Fruit fly (Drosophila melanogaster): Measurements from ENCODE around the gene RpS2.

RpS2 gene

DNA sequence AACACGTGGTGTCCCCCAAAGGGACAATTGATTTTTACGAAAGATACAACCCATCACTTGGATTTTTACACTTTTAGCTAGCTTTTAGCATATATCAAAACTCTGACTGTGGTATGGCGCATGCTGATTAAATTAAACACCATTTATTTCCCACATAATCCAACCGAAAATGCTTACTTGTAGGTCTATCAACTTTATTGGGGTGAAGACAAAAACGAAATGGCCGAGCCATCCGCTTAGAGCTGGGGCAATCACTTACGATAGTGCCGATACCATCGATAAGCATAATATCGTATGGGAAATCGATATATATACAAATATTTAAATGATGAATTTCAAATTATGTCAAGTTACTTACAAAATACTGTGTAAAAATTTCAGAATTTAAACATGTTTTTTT is at the start of gene RpS2:
RpS2 (minus strand) TSS at position 257 of the 400 bp plus-strand sequence.
- TF ChIP-seq CG7101 (tag; optimal IDR thresholded peaks at IDR 0.05), result peak; percentile 74
- TF ChIP-seq pad (GFP tag; optimal IDR thresholded peaks at IDR 0.05), result peak; percentile 35
- peak; percentile 6 for TF ChIP-seq CG7045 (GFP tag; optimal IDR thresholded peaks at IDR 0.05)
- peak; percentile 32 for TF ChIP-seq tj (GFP tag; optimal IDR thresholded peaks at IDR 0.05)
- TF ChIP-seq CG11617 (GFP tag; optimal IDR thresholded peaks at IDR 0.05), result peak; percentile 69
- no peak for TF ChIP-seq ovo (GFP tag; optimal IDR thresholded peaks at IDR 0.05)
- TF ChIP-seq CG12768 (GFP tag; optimal IDR thresholded peaks at IDR 0.05), result peak; percentile 28
- peak; percentile 68 for TF ChIP-seq bab1 (GFP tag; optimal IDR thresholded peaks at IDR 0.05)
- TF ChIP-seq CG14711 (tag; optimal IDR thresholded peaks at IDR 0.05), result peak; percentile 65
- no peak for TF ChIP-seq cnc (optimal IDR thresholded peaks at IDR 0.05)
- peak; percentile 67 for TF ChIP-seq CG33017 (tag; optimal IDR thresholded peaks at IDR 0.05)
- TF ChIP-seq cic (GFP tag; optimal IDR thresholded peaks at IDR 0.05), result no peak
- no peak for TF ChIP-seq toe (GFP tag; optimal IDR thresholded peaks at IDR 0.05)
- TF ChIP-seq CG5204 (GFP tag; optimal IDR thresholded peaks at IDR 0.05), result no peak
- TF ChIP-seq Clk (GFP tag; optimal IDR thresholded peaks at IDR 0.05), result no peak
- TF ChIP-seq Hr96 (GFP tag; optimal IDR thresholded peaks at IDR 0.05), result peak; percentile 69
- TF ChIP-seq kay (GFP tag; ENCODE audit: borderline replicate concordance), result no peak
- peak; percentile 97 for TF ChIP-seq Mnt (GFP tag; optimal IDR thresholded peaks at IDR 0.05)
- TF ChIP-seq Crg-1 (GFP tag; optimal IDR thresholded peaks at IDR 0.05), result peak; percentile 79
- TF ChIP-seq CG1620 (GFP tag; optimal IDR thresholded peaks at IDR 0.05), result peak; percentile 49

DNA sequence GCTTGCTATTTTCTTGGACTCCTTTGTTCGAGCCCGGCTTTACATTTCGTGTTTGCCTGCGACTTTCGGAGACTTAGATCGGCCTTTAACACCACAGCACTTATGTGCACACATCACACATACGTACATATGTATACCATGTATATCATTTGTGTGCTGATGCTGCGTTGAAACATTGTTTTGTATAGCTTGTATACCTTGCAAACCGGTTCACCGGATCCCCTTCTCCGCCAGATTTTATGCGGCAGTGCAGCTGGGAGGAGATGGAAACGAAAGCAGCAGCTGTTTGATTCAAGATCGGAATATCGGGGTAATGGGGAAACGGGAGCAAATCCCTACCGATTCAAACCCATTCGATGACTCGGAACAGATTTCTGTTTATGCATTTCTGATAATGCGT is 48.7 kb upstream of the RpS2 start:
- no peak for TF ChIP-seq CG33017 (tag; optimal IDR thresholded peaks at IDR 0.05)
- TF ChIP-seq Crg-1 (GFP tag; optimal IDR thresholded peaks at IDR 0.05), result no peak
- TF ChIP-seq kay (GFP tag; ENCODE audit: borderline replicate concordance), result no peak
- no peak for TF ChIP-seq CG1620 (GFP tag; optimal IDR thresholded peaks at IDR 0.05)
- no peak for TF ChIP-seq CG12768 (GFP tag; optimal IDR thresholded peaks at IDR 0.05)
- no peak for TF ChIP-seq ovo (GFP tag; optimal IDR thresholded peaks at IDR 0.05)
- TF ChIP-seq toe (GFP tag; optimal IDR thresholded peaks at IDR 0.05), result no peak
- TF ChIP-seq cic (GFP tag; optimal IDR thresholded peaks at IDR 0.05), result no peak
- no peak for TF ChIP-seq CG11617 (GFP tag; optimal IDR thresholded peaks at IDR 0.05)
- TF ChIP-seq CG5204 (GFP tag; optimal IDR thresholded peaks at IDR 0.05), result no peak
- TF ChIP-seq CG14711 (tag; optimal IDR thresholded peaks at IDR 0.05), result no peak
- no peak for TF ChIP-seq Mnt (GFP tag; optimal IDR thresholded peaks at IDR 0.05)
- no peak for TF ChIP-seq tj (GFP tag; optimal IDR thresholded peaks at IDR 0.05)
- no peak for TF ChIP-seq CG7045 (GFP tag; optimal IDR thresholded peaks at IDR 0.05)
- TF ChIP-seq pad (GFP tag; optimal IDR thresholded peaks at IDR 0.05), result no peak
- no peak for TF ChIP-seq bab1 (GFP tag; optimal IDR thresholded peaks at IDR 0.05)
- no peak for TF ChIP-seq CG7101 (tag; optimal IDR thresholded peaks at IDR 0.05)

DNA sequence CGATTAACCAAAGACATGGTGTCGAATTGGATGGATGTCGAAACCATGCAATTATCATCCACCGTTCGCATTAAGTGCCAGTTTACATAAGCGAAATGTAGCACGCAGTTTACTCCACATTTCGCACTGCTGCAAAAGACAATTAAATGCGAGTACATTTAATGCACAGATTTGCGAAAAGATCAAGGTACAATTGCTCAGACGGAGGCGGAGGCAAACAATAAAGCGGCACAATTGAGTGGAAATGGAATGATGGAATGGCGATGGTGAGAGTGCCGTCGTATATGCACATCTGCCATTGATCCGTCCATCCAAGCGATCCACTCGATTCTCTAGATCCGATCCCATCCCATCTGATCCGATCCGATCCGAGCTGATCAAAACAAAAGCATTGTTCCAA is 47.7 kb upstream of the RpS2 start:
- no peak for TF ChIP-seq CG7045 (GFP tag; optimal IDR thresholded peaks at IDR 0.05)
- no peak for TF ChIP-seq tj (GFP tag; optimal IDR thresholded peaks at IDR 0.05)
- TF ChIP-seq Hr96 (GFP tag; optimal IDR thresholded peaks at IDR 0.05), result no peak
- no peak for TF ChIP-seq Clk (GFP tag; optimal IDR thresholded peaks at IDR 0.05)
- TF ChIP-seq ovo (GFP tag; optimal IDR thresholded peaks at IDR 0.05), result no peak
- no peak for TF ChIP-seq toe (GFP tag; optimal IDR thresholded peaks at IDR 0.05)
- TF ChIP-seq CG12768 (GFP tag; optimal IDR thresholded peaks at IDR 0.05), result no peak
- no peak for TF ChIP-seq CG5204 (GFP tag; optimal IDR thresholded peaks at IDR 0.05)
- TF ChIP-seq bab1 (GFP tag; optimal IDR thresholded peaks at IDR 0.05), result no peak
- TF ChIP-seq cic (GFP tag; optimal IDR thresholded peaks at IDR 0.05), result no peak
- no peak for TF ChIP-seq Mnt (GFP tag; optimal IDR thresholded peaks at IDR 0.05)
- no peak for TF ChIP-seq CG7101 (tag; optimal IDR thresholded peaks at IDR 0.05)
- no peak for TF ChIP-seq Crg-1 (GFP tag; optimal IDR thresholded peaks at IDR 0.05)
- TF ChIP-seq CG1620 (GFP tag; optimal IDR thresholded peaks at IDR 0.05), result no peak
- no peak for TF ChIP-seq pad (GFP tag; optimal IDR thresholded peaks at IDR 0.05)
- no peak for TF ChIP-seq cnc (optimal IDR thresholded peaks at IDR 0.05)
- no peak for TF ChIP-seq CG33017 (tag; optimal IDR thresholded peaks at IDR 0.05)
- TF ChIP-seq kay (GFP tag; ENCODE audit: borderline replicate concordance), result no peak
- no peak for TF ChIP-seq CG14711 (tag; optimal IDR thresholded peaks at IDR 0.05)
- no peak for TF ChIP-seq CG11617 (GFP tag; optimal IDR thresholded peaks at IDR 0.05)

DNA sequence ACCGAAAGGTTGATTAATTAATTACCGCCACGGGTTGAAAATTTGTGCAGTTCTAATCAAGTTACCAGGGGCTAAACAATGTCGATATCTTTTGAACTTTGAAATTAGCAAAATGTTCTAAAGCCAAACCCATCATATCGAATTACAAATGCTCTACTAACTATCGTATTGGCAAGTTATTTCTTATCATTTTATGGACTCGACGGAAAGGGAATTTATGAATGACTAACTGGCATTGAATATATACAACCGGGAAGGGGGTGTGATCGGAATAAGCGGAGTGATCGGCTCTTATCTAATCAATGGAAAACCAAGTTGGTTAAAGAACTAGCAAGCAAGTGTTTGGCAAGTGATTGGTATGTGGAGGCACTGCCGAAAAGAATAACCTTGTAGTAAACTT is 46.2 kb upstream of the RpS2 start:
- TF ChIP-seq kay (GFP tag; ENCODE audit: borderline replicate concordance), result no peak
- TF ChIP-seq CG7101 (tag; optimal IDR thresholded peaks at IDR 0.05), result peak; percentile 64
- TF ChIP-seq CG14711 (tag; optimal IDR thresholded peaks at IDR 0.05), result no peak
- TF ChIP-seq pad (GFP tag; optimal IDR thresholded peaks at IDR 0.05), result no peak
- TF ChIP-seq CG7045 (GFP tag; optimal IDR thresholded peaks at IDR 0.05), result peak; percentile 6
- TF ChIP-seq cic (GFP tag; optimal IDR thresholded peaks at IDR 0.05), result peak; percentile 97
- no peak for TF ChIP-seq CG1620 (GFP tag; optimal IDR thresholded peaks at IDR 0.05)
- no peak for TF ChIP-seq toe (GFP tag; optimal IDR thresholded peaks at IDR 0.05)
- peak; percentile 16 for TF ChIP-seq Crg-1 (GFP tag; optimal IDR thresholded peaks at IDR 0.05)
- no peak for TF ChIP-seq Hr96 (GFP tag; optimal IDR thresholded peaks at IDR 0.05)
- peak; percentile 61 for TF ChIP-seq CG33017 (tag; optimal IDR thresholded peaks at IDR 0.05)
- peak; percentile 25 for TF ChIP-seq CG11617 (GFP tag; optimal IDR thresholded peaks at IDR 0.05)
- TF ChIP-seq ovo (GFP tag; optimal IDR thresholded peaks at IDR 0.05), result no peak
- TF ChIP-seq Clk (GFP tag; optimal IDR thresholded peaks at IDR 0.05), result no peak
- TF ChIP-seq CG5204 (GFP tag; optimal IDR thresholded peaks at IDR 0.05), result no peak
- TF ChIP-seq Mnt (GFP tag; optimal IDR thresholded peaks at IDR 0.05), result peak; percentile 25
- TF ChIP-seq bab1 (GFP tag; optimal IDR thresholded peaks at IDR 0.05), result no peak
- peak; percentile 53 for TF ChIP-seq CG12768 (GFP tag; optimal IDR thresholded peaks at IDR 0.05)
- no peak for TF ChIP-seq cnc (optimal IDR thresholded peaks at IDR 0.05)

DNA sequence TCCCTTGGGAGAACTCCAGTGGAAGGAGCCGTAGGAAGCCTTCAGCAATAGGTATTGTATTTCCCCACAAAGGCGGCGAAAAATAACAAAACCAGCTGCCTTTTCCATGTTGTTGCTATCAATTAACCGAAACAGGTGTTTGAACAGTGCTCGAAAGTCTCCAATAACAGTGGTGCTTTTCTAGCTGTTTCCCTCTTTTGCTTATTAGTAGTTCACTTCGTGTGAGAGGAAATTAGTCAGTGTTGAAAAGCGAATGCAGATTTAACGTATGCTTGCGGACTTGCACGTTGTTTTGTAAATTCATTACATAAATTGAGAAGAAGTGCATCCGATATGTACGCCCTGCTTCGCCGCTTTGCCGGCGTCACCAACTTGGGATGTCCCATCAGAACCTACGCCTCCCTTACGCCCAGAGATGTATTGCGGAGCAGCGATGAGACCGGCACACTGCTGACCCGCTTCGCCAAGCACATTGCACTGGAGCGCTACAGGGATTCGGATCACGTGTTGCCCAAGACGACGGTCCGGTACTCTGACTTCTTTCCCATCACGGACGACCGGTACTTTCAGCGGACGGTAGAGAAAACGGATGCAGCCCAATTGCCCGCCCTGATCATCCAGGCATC is 41.4 kb upstream of the RpS2 start, which contains the start of the genes Datp and CG4619:
Datp (minus strand) TSS at position 160 of the 626 bp plus-strand sequence.
CG4619 (plus strand) TSS at position 233 of the 626 bp plus-strand sequence.
- TF ChIP-seq cic (GFP tag; optimal IDR thresholded peaks at IDR 0.05) (peak; percentile 39), pad (GFP tag; optimal IDR thresholded peaks at IDR 0.05) (peak; percentile 77), CG12768 (GFP tag; optimal IDR thresholded peaks at IDR 0.05) (peak; percentile 64), cnc (optimal IDR thresholded peaks at IDR 0.05) (no peak), toe (GFP tag; optimal IDR thresholded peaks at IDR 0.05) (peak; percentile 59), CG7045 (GFP tag; optimal IDR thresholded peaks at IDR 0.05) (peak; percentile 13), Crg-1 (GFP tag; optimal IDR thresholded peaks at IDR 0.05) (peak; percentile 84), Mnt (GFP tag; optimal IDR thresholded peaks at IDR 0.05) (peak; percentile 84), kay (GFP tag; ENCODE audit: borderline replicate concordance) (no peak), tj (GFP tag; optimal IDR thresholded peaks at IDR 0.05) (no peak), ovo (GFP tag; optimal IDR thresholded peaks at IDR 0.05) (peak; percentile 39), Hr96 (GFP tag; optimal IDR thresholded peaks at IDR 0.05) (peak; percentile 66), CG7101 (tag; optimal IDR thresholded peaks at IDR 0.05) (peak; percentile 82), CG5204 (GFP tag; optimal IDR thresholded peaks at IDR 0.05) (no peak), bab1 (GFP tag; optimal IDR thresholded peaks at IDR 0.05) (peak; percentile 47), CG1620 (GFP tag; optimal IDR thresholded peaks at IDR 0.05) (peak; percentile 83), Clk (GFP tag; optimal IDR thresholded peaks at IDR 0.05) (no peak), CG11617 (GFP tag; optimal IDR thresholded peaks at IDR 0.05) (peak; percentile 45), CG33017 (tag; optimal IDR thresholded peaks at IDR 0.05) (peak; percentile 32), CG14711 (tag; optimal IDR thresholded peaks at IDR 0.05) (peak; percentile 67)
